Worm (Caenorhabditis elegans): ENCODE results near the gene C47D2.1.

Gene C47D2.1

DNA sequence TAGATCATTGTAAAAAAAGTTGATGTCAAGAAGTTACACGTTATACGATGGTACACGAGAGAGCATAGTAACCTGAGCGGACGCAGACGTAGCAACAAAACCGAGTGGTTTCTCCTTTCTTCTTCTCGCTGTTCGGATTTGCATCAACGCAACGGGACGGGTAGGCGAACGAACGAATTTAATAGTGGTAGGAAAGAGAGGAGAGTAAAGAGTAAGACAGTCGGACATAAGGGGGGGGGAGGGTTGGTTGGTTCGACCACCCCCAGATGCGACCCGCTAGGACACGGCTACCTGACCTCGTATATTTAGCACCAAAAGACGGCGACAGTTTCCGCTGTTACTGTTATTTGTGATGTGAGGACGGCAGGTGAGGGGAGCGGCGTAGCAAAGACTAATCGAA lies 13.7 kb upstream of the C47D2.1 start:
- TF ChIP-seq ceh-36 (tag; optimal IDR thresholded peaks at IDR 0.05), result no peak
- no peak for TF ChIP-seq ama-1 (optimal IDR thresholded peaks at IDR 0.05)
- TF ChIP-seq scrt-1 (GFP tag; IDR thresholded peaks at IDR 0.05), result no peak
- no peak for TF ChIP-seq tbx-37 (GFP tag; conservative IDR thresholded peaks at IDR 0.05)
- TF ChIP-seq flt-1 (GFP tag; IDR thresholded peaks at IDR 0.05), result 0 out of 2 replicates have a peak, but pooled peaks have one; percentile 7
- TF ChIP-seq F13C5.2 (tag; optimal IDR thresholded peaks at IDR 0.05), result peak; percentile 26
- TF ChIP-seq hmbx-1 (tag; optimal IDR thresholded peaks at IDR 0.05), result no peak
- TF ChIP-seq B0310.2 (tag; optimal IDR thresholded peaks at IDR 0.05), result no peak
- peak; percentile 74 for TF ChIP-seq hmg-4 (GFP tag; optimal IDR thresholded peaks at IDR 0.05)
- no peak for TF ChIP-seq ets-7 (tag; optimal IDR thresholded peaks at IDR 0.05)

DNA sequence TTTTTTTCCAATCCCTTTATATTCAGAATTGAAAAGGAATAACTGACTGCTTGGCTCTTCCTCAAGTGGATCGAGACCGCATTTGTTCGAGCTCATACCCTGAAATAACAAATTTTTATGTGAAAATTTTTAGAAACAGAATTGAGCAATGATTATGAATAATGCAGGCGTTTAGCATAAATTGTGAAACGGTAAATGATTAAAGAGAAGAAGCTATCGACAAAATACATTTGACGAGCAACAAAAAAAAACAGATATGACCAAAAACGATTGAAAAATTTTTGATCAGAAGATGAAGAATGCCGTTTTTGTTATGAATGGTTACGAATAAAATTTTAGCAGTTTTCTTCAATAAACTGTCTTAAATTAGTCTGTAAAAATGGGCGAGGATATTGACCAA lies 11.2 kb upstream of the C47D2.1 start, which contains the start of gene C17H11.6:
TSS of gene C17H11.6 (minus strand) at position 101 of the 400 bp plus-strand sequence.
- TF ChIP-seq flt-1 (GFP tag; IDR thresholded peaks at IDR 0.05) (no peak), ceh-13 (GFP tag; optimal IDR thresholded peaks at IDR 0.05) (no peak), hmg-4 (GFP tag; optimal IDR thresholded peaks at IDR 0.05) (no peak), B0310.2 (tag; optimal IDR thresholded peaks at IDR 0.05) (no peak), sea-1 (GFP tag; conservative IDR thresholded peaks at IDR 0.05) (no peak), hnd-1 (tag; optimal IDR thresholded peaks at IDR 0.05) (no peak), ama-1 (optimal IDR thresholded peaks at IDR 0.05) (no peak), hmbx-1 (tag; optimal IDR thresholded peaks at IDR 0.05) (no peak), ceh-36 (tag; optimal IDR thresholded peaks at IDR 0.05) (no peak), F13C5.2 (tag; optimal IDR thresholded peaks at IDR 0.05) (no peak), aly-1 (tag; optimal IDR thresholded peaks at IDR 0.05) (no peak), scrt-1 (GFP tag; IDR thresholded peaks at IDR 0.05) (no peak), tbx-37 (GFP tag; conservative IDR thresholded peaks at IDR 0.05) (no peak), pes-1 (GFP tag; IDR thresholded peaks at IDR 0.05) (no peak), tbx-11 (GFP tag; IDR thresholded peaks at IDR 0.05) (no peak), ets-7 (tag; optimal IDR thresholded peaks at IDR 0.05) (no peak), tra-4 (tag; optimal IDR thresholded peaks at IDR 0.05) (no peak)

- no peak for TF ChIP-seq sea-1 (GFP tag; conservative IDR thresholded peaks at IDR 0.05)
- no peak for TF ChIP-seq hnd-1 (tag; optimal IDR thresholded peaks at IDR 0.05)
- no peak for TF ChIP-seq scrt-1 (GFP tag; IDR thresholded peaks at IDR 0.05)
- TF ChIP-seq tbx-11 (GFP tag; IDR thresholded peaks at IDR 0.05), result no peak
- no peak for TF ChIP-seq ceh-36 (tag; optimal IDR thresholded peaks at IDR 0.05)
- TF ChIP-seq hmg-4 (GFP tag; optimal IDR thresholded peaks at IDR 0.05), result no peak
- TF ChIP-seq hmbx-1 (tag; optimal IDR thresholded peaks at IDR 0.05), result no peak
- TF ChIP-seq tra-4 (tag; optimal IDR thresholded peaks at IDR 0.05), result no peak
- no peak for TF ChIP-seq F13C5.2 (tag; optimal IDR thresholded peaks at IDR 0.05)
- TF ChIP-seq aly-1 (tag; optimal IDR thresholded peaks at IDR 0.05), result no peak
- no peak for TF ChIP-seq ama-1 (optimal IDR thresholded peaks at IDR 0.05)
These were observed 10.4 kb upstream of the C47D2.1 start for ce11 chrX:8204475-8204874.

DNA sequence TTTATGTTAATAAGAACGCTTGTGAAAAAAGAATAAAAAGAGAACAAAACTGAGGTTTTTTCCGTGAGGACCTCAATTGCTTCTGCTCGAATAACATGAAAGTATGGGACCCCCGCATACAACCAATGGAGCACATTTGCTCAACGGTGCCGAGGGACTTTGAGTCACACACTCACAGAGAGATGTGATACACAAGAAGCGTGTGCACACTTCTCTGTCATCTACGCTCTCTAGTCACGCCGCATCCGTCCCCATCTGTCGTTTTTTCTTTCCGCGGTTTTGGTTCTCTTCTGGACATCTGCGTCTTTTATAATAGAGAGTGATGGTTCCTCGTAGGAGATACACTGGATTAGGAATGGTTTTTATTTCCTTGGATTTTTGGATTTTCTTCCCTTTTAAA lies 8.9 kb upstream of the C47D2.1 start:
- TF ChIP-seq F13C5.2 (tag; optimal IDR thresholded peaks at IDR 0.05) (peak; percentile 29), pes-1 (GFP tag; IDR thresholded peaks at IDR 0.05) (no peak)

DNA sequence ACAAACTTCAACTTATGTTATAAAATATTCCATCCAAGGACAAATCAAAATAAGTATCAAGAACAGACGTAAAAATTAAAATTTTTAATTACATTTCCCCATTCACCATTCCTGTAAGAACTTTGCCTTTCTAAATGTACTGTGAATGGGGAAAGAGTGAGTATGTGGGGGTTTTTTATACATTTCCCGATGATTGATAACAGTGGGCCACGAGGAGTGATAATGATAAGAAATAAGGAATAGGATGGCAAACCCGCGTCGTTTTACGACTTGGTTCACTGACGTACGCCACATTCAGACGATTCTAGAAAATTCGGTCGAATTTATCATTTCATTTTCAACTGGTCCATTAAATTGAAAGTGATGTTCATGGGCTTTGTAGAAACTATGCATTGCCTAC lies 3.9 kb upstream of the C47D2.1 start, which contains the start of gene cdd-1:
TSS of gene cdd-1 (minus strand) at position 151 of the 400 bp plus-strand sequence.
- TF ChIP-seq tbx-37 (GFP tag; conservative IDR thresholded peaks at IDR 0.05), result no peak

ce11 chrX:8216957-8217356 lies 2.1 kb downstream of the C47D2.1 start:
- TF ChIP-seq F13C5.2 (tag; optimal IDR thresholded peaks at IDR 0.05) (no peak), ceh-13 (GFP tag; optimal IDR thresholded peaks at IDR 0.05) (no peak), pes-1 (GFP tag; IDR thresholded peaks at IDR 0.05) (no peak), tbx-11 (GFP tag; IDR thresholded peaks at IDR 0.05) (no peak)

ce11 chrX:8218653-8219052 lies 3.8 kb downstream of the C47D2.1 start, which contains the start of gene K02A6.4:
K02A6.4 (minus strand) TSS chrX:8218753.
- TF ChIP-seq ceh-36 (tag; optimal IDR thresholded peaks at IDR 0.05) (no peak), hnd-1 (tag; optimal IDR thresholded peaks at IDR 0.05) (no peak), flt-1 (GFP tag; IDR thresholded peaks at IDR 0.05) (no peak), tra-4 (tag; optimal IDR thresholded peaks at IDR 0.05) (no peak), F13C5.2 (tag; optimal IDR thresholded peaks at IDR 0.05) (no peak), sea-1 (GFP tag; conservative IDR thresholded peaks at IDR 0.05) (no peak), hmbx-1 (tag; optimal IDR thresholded peaks at IDR 0.05) (no peak), aly-1 (tag; optimal IDR thresholded peaks at IDR 0.05) (no peak), scrt-1 (GFP tag; IDR thresholded peaks at IDR 0.05) (no peak), ets-7 (tag; optimal IDR thresholded peaks at IDR 0.05) (no peak), ceh-13 (GFP tag; optimal IDR thresholded peaks at IDR 0.05) (no peak)

- no peak for TF ChIP-seq aly-1 (tag; optimal IDR thresholded peaks at IDR 0.05)
- no peak for TF ChIP-seq sea-1 (GFP tag; conservative IDR thresholded peaks at IDR 0.05)
- no peak for TF ChIP-seq F13C5.2 (tag; optimal IDR thresholded peaks at IDR 0.05)
- no peak for TF ChIP-seq tbx-11 (GFP tag; IDR thresholded peaks at IDR 0.05)
These were observed 4.6 kb downstream of the C47D2.1 start, which contains the start of gene K02A6.1 for ce11 chrX:8219428-8219827. K02A6.1 (plus strand) TSS chrX:8219728.

ce11 chrX:8224916-8225315 lies 10.1 kb downstream of the C47D2.1 start, which contains the start of gene K02A6.2:
K02A6.2 (minus strand) TSS chrX:8225016.
- no peak for TF ChIP-seq F13C5.2 (tag; optimal IDR thresholded peaks at IDR 0.05)
- TF ChIP-seq pes-1 (GFP tag; IDR thresholded peaks at IDR 0.05), result no peak
- no peak for TF ChIP-seq hnd-1 (tag; optimal IDR thresholded peaks at IDR 0.05)
- no peak for TF ChIP-seq ceh-13 (GFP tag; optimal IDR thresholded peaks at IDR 0.05)
- no peak for TF ChIP-seq flt-1 (GFP tag; IDR thresholded peaks at IDR 0.05)
- TF ChIP-seq B0310.2 (tag; optimal IDR thresholded peaks at IDR 0.05), result no peak
- TF ChIP-seq ama-1 (optimal IDR thresholded peaks at IDR 0.05), result no peak
- TF ChIP-seq ets-7 (tag; optimal IDR thresholded peaks at IDR 0.05), result no peak
- TF ChIP-seq tbx-11 (GFP tag; IDR thresholded peaks at IDR 0.05), result no peak
- TF ChIP-seq ceh-36 (tag; optimal IDR thresholded peaks at IDR 0.05), result no peak
- no peak for TF ChIP-seq hmbx-1 (tag; optimal IDR thresholded peaks at IDR 0.05)
- no peak for TF ChIP-seq hmg-4 (GFP tag; optimal IDR thresholded peaks at IDR 0.05)
- TF ChIP-seq tra-4 (tag; optimal IDR thresholded peaks at IDR 0.05), result no peak
- no peak for TF ChIP-seq sea-1 (GFP tag; conservative IDR thresholded peaks at IDR 0.05)
